Worm (Caenorhabditis elegans) whole organism, late embryonic: ENCODE data around the gene K01A6.7.

Experiments
- C08G9.2 ChIP-seq: sonication (generic microtip); optimal IDR thresholded peaks from 2 replicates; lab custom pipeline; 2016; ENCODE audit warnings: mild to moderate bottlenecking, missing genetic modification characterization, moderate library complexity, missing compliant biosample characterization
- F13H6.1 ChIP-seq: sonication (generic microtip); optimal IDR thresholded peaks from 2 replicates; lab custom pipeline; 2016; ENCODE audit warnings: missing genetic modification characterization, missing compliant biosample characterization
- K02D7.2 ChIP-seq: sonication (generic microtip); optimal IDR thresholded peaks from 2 replicates; lab custom pipeline; 2017; ENCODE audit warnings: mild to moderate bottlenecking, missing genetic modification characterization, missing compliant biosample characterization
- Y22D7AL.16 ChIP-seq: sonication (generic microtip); optimal IDR thresholded peaks from 2 replicates; lab custom pipeline; 2016; ENCODE audit warnings: missing genetic modification characterization, missing compliant biosample characterization
- ahr-1 ChIP-seq: sonication (generic microtip); optimal IDR thresholded peaks from 2 replicates; lab custom pipeline; 2016; ENCODE audit warnings: missing genetic modification characterization, missing compliant biosample characterization
- ceh-19 ChIP-seq: fragments of 200-800 bp; sonication (Bioruptor generic); optimal IDR thresholded peaks from 2 replicates; lab custom pipeline; 2018; ENCODE audit warnings: mild to moderate bottlenecking, missing genetic modification characterization, missing compliant biosample characterization
- ceh-2 ChIP-seq: sonication (generic microtip); optimal IDR thresholded peaks from 2 replicates; lab custom pipeline; 2016; ENCODE audit warnings: missing genotype, missing genetic modification characterization, missing compliant biosample characterization
- ceh-22 ChIP-seq: sonication (generic microtip); optimal IDR thresholded peaks from 2 replicates; lab custom pipeline; 2017; ENCODE audit warnings: missing biosample characterization, missing genetic modification characterization
- ceh-30 ChIP-seq: fragments of 150-350 bp; optimal IDR thresholded peaks from 2 replicates; lab custom pipeline; 2014; ENCODE audit warnings: missing biosample characterization, missing genetic modification characterization
- ceh-34 ChIP-seq: sonication (generic microtip); optimal IDR thresholded peaks from 2 replicates; lab custom pipeline; 2016; ENCODE audit warnings: mild to moderate bottlenecking, missing genetic modification characterization, missing compliant biosample characterization
- ceh-45 ChIP-seq: fragments of 200-800 bp; sonication (Bioruptor generic); IDR thresholded peaks from 2 replicates; pipeline ENCODE4 v1.3.6; 2022; ENCODE audit warnings: missing genetic modification reagents, missing genetic modification characterization, missing compliant biosample characterization
- ceh-6 ChIP-seq: fragments of 200-800 bp; sonication (Bioruptor generic); optimal IDR thresholded peaks from 2 replicates; lab custom pipeline; 2018; ENCODE audit warnings: mild to moderate bottlenecking, missing genetic modification characterization, missing compliant biosample characterization
- ceh-9 ChIP-seq: sonication (generic microtip); optimal IDR thresholded peaks from 2 replicates; lab custom pipeline; 2016; ENCODE audit warnings: mild to moderate bottlenecking, missing genetic modification characterization, inconsistent platforms, missing compliant biosample characterization
- dmd-4 ChIP-seq: sonication (generic microtip); optimal IDR thresholded peaks from 2 replicates; lab custom pipeline; 2016; ENCODE audit warnings: borderline replicate concordance, missing genetic modification characterization, missing compliant biosample characterization
- dve-1 ChIP-seq: sonication (generic microtip); optimal IDR thresholded peaks from 2 replicates; lab custom pipeline; 2017; ENCODE audit warnings: antibody characterized with exemption, mild to moderate bottlenecking, missing genetic modification characterization, missing compliant biosample characterization
- elt-2 ChIP-seq: sonication (generic microtip); optimal IDR thresholded peaks from 2 replicates; lab custom pipeline; 2016; ENCODE audit warnings: missing genetic modification reagents, missing genetic modification characterization, missing compliant biosample characterization
- elt-4 ChIP-seq: sonication (generic microtip); optimal IDR thresholded peaks from 2 replicates; lab custom pipeline; 2016; ENCODE audit warnings: missing genetic modification characterization, missing compliant biosample characterization
- fax-1 ChIP-seq: sonication (generic microtip); optimal IDR thresholded peaks from 2 replicates; lab custom pipeline; 2016; ENCODE audit warnings: missing genotype, missing genetic modification characterization, missing compliant biosample characterization
- fkh-10 ChIP-seq: fragments of 150-350 bp; optimal IDR thresholded peaks from 2 replicates; lab custom pipeline; 2014; ENCODE audit warnings: missing biosample characterization, missing genetic modification reagents, missing genetic modification characterization
- fkh-6 ChIP-seq: sonication (generic microtip); optimal IDR thresholded peaks from 2 replicates; lab custom pipeline; 2016; ENCODE audit warnings: missing genetic modification characterization, missing compliant biosample characterization
- hlh-13 ChIP-seq: fragments of 200-800 bp; sonication (Bioruptor generic); optimal IDR thresholded peaks from 2 replicates; lab custom pipeline; 2018; ENCODE audit warnings: mild to moderate bottlenecking, missing genetic modification characterization, missing compliant biosample characterization
- hlh-15 ChIP-seq: sonication (generic microtip); optimal IDR thresholded peaks from 2 replicates; lab custom pipeline; 2016; ENCODE audit warnings: missing genetic modification characterization, missing compliant biosample characterization
- hlh-30 ChIP-seq: sonication (generic microtip); optimal IDR thresholded peaks from 2 replicates; lab custom pipeline; 2017; ENCODE audit warnings: antibody characterized with exemption, missing genetic modification characterization, missing compliant biosample characterization; ENCODE audit not compliant: insufficient read depth
- hlh-6 ChIP-seq: sonication (generic microtip); optimal IDR thresholded peaks from 2 replicates; lab custom pipeline; 2016; ENCODE audit warnings: missing genotype, missing genetic modification characterization, missing compliant biosample characterization
- lim-6 ChIP-seq: sonication (generic microtip); optimal IDR thresholded peaks from 2 replicates; lab custom pipeline; 2016; ENCODE audit warnings: missing genetic modification characterization, missing compliant biosample characterization
- madf-2 ChIP-seq: sonication (generic microtip); optimal IDR thresholded peaks from 2 replicates; lab custom pipeline; 2017; ENCODE audit warnings: missing genetic modification characterization, missing compliant biosample characterization
- mec-3 ChIP-seq: sonication (generic microtip); optimal IDR thresholded peaks from 2 replicates; lab custom pipeline; 2016; ENCODE audit warnings: borderline replicate concordance, missing genetic modification characterization, missing compliant biosample characterization
- nfya-1 ChIP-seq: sonication (generic microtip); optimal IDR thresholded peaks from 2 replicates; lab custom pipeline; 2017; ENCODE audit warnings: missing genetic modification characterization, mild to moderate bottlenecking, missing compliant biosample characterization, antibody characterized with exemption, moderate library complexity
- nhr-11 ChIP-seq: fragments of 150-350 bp; optimal IDR thresholded peaks from 2 replicates; lab custom pipeline; 2014; ENCODE audit warnings: missing biosample characterization, missing genetic modification characterization
- nhr-232 ChIP-seq: sonication (generic microtip); optimal IDR thresholded peaks from 2 replicates; lab custom pipeline; 2016; ENCODE audit warnings: missing genetic modification characterization, missing compliant biosample characterization
- npax-4 ChIP-seq: sonication (generic microtip); optimal IDR thresholded peaks from 2 replicates; lab custom pipeline; 2016; ENCODE audit warnings: missing genetic modification characterization, missing compliant biosample characterization
- odd-2 ChIP-seq: sonication (generic microtip); optimal IDR thresholded peaks from 2 replicates; lab custom pipeline; 2017; ENCODE audit warnings: antibody characterized with exemption, mild to moderate bottlenecking, missing genetic modification characterization, missing compliant biosample characterization
- pha-2 ChIP-seq: sonication (generic microtip); optimal IDR thresholded peaks from 2 replicates; lab custom pipeline; 2017; ENCODE audit warnings: mild to moderate bottlenecking, missing genetic modification characterization, missing compliant biosample characterization
- pros-1 ChIP-seq: fragments of 150-350 bp; optimal IDR thresholded peaks from 2 replicates; lab custom pipeline; 2014; ENCODE audit warnings: missing biosample characterization, missing genetic modification reagents, missing genetic modification characterization
- ref-2 ChIP-seq: sonication (generic microtip); optimal IDR thresholded peaks from 2 replicates; lab custom pipeline; 2016; ENCODE audit warnings: missing genetic modification characterization, missing compliant biosample characterization
- ttx-3 ChIP-seq: sonication (generic microtip); optimal IDR thresholded peaks from 2 replicates; lab custom pipeline; 2016; ENCODE audit warnings: missing genetic modification reagents, missing genetic modification characterization, missing compliant biosample characterization
- unc-3 ChIP-seq, 2 experiments: fragments of 200-800 bp in 1 of 2; sonication (Bioruptor generic) in 1 of 2; sonication (generic microtip) in 1 of 2; conservative IDR thresholded peaks in 1 of 2; optimal IDR thresholded peaks in 1 of 2; 2 replicates each; pipeline versions ENCODE4 v1.3.6 to Lab custom; 2016 to 2022; ENCODE audit warnings: missing compliant biosample characterization in 2 of 2, missing genetic modification characterization in 2 of 2, missing genetic modification reagents in 1 of 2
- unc-42 ChIP-seq: sonication (generic microtip); optimal IDR thresholded peaks from 2 replicates; lab custom pipeline; 2016; ENCODE audit warnings: missing genotype, missing genetic modification characterization, missing compliant biosample characterization
- zip-5 ChIP-seq: sonication (generic microtip); optimal IDR thresholded peaks from 2 replicates; lab custom pipeline; 2016; ENCODE audit warnings: missing genetic modification characterization, missing compliant biosample characterization
- ztf-16 ChIP-seq: sonication (generic microtip); optimal IDR thresholded peaks from 2 replicates; lab custom pipeline; 2017; ENCODE audit warnings: missing genetic modification characterization, missing compliant biosample characterization

Gene K01A6.7

ce11 chrIV:11703685-11704296 lies 34.6 kb downstream of the K01A6.7 start, which contains the start of the genes T22B3.3 and alg-3:
TSS of gene T22B3.3 (minus strand) at chrIV:11703785.
TSS of gene alg-3 (plus strand) at chrIV:11704246.
- TF ChIP-seq pha-2 (no peak), fkh-6 (tag; lab: Kevin White, UChicago) (no peak), ahr-1 (tag; lab: Kevin White, UChicago) (no peak), mec-3 (tag; lab: Kevin White, UChicago) (no peak), ceh-19 (GFP tag; lab: Kevin White, UChicago) (no peak), ztf-16 (tag; lab: Kevin White, UChicago) (no peak), nfya-1 (tag; lab: Kevin White, UChicago) (no peak), ref-2 (tag; lab: Kevin White, UChicago) (no peak), ceh-22 (tag; lab: Kevin White, UChicago) (no peak), ceh-6 (no peak), madf-2 (no peak), hlh-30 (tag; lab: Kevin White, UChicago) (no peak)
- TF ChIP-seq, all 69 proteins: peak for 0

DNA sequence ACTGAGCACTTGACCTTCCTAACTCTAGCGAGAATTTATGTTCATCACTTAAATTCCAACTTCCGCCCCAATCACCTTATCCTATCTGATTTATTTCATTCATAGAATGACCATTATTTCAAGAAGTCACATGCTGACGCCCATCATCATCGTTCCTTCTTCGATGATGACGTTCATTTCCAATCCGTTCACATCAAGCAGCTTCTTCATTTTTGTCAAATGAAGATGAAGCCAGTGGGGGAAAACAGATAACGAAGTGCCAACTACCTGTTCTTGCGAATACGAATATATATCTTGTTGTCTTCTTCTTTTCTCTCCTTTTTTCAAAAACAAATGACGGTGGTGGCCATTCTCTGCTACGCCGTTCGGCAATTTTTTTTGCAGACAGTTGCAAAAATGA lies 36.5 kb downstream of the K01A6.7 start:
- TF ChIP-seq fkh-10, result no peak
- no peak for TF ChIP-seq fax-1
- no peak for TF ChIP-seq ceh-2 (tag; lab: Kevin White, UChicago)
- TF ChIP-seq C08G9.2 (tag; lab: Kevin White, UChicago), result no peak
- TF ChIP-seq npax-4, result no peak
- TF ChIP-seq nhr-232 (tag; lab: Kevin White, UChicago), result no peak
- no peak for TF ChIP-seq ceh-34
- TF ChIP-seq dve-1 (tag; lab: Kevin White, UChicago), result no peak
- no peak for TF ChIP-seq elt-2 (tag; lab: Kevin White, UChicago)
- TF ChIP-seq hlh-15 (tag; lab: Kevin White, UChicago), result no peak

ce11 chrIV:11700752-11701151 lies 37.6 kb downstream of the K01A6.7 start, which contains the start of gene dpy-20:
TSS of gene dpy-20 (minus strand) at chrIV:11700852.
- TF ChIP-seq unc-3 (GFP tag; conservative IDR thresholded peaks at IDR 0.05; lab: Robert Waterston, UW), result no peak
- TF ChIP-seq unc-3 (tag; optimal IDR thresholded peaks at IDR 0.05; lab: Kevin White, UChicago), result no peak
- no peak for TF ChIP-seq hlh-15 (tag; lab: Kevin White, UChicago)
- TF ChIP-seq K02D7.2 (tag; lab: Kevin White, UChicago), result no peak
- no peak for TF ChIP-seq odd-2 (tag; lab: Kevin White, UChicago)
- no peak for TF ChIP-seq Y22D7AL.16 (tag; lab: Kevin White, UChicago)
- no peak for TF ChIP-seq nhr-11 (tag; lab: Kevin White, UChicago)
- no peak for TF ChIP-seq fax-1
- no peak for TF ChIP-seq ceh-45
- TF ChIP-seq unc-42, result no peak
- TF ChIP-seq, all 69 proteins: peak for 0

- TF ChIP-seq ceh-45 (no peak), pha-2 (no peak), hlh-13 (no peak), unc-42 (no peak), fax-1 (no peak), F13H6.1 (tag; lab: Kevin White, UChicago) (no peak), hlh-30 (tag; lab: Kevin White, UChicago) (no peak), ceh-30 (tag; lab: Kevin White, UChicago) (no peak), K02D7.2 (tag; lab: Kevin White, UChicago) (no peak)
These were observed 38.3 kb downstream of the K01A6.7 start for ce11 chrIV:11700100-11700499.

ce11 chrIV:11697514-11697913 lies 40.9 kb downstream of the K01A6.7 start:
- TF ChIP-seq elt-4 (no peak), npax-4 (no peak), lim-6 (tag; lab: Kevin White, UChicago) (no peak), dmd-4 (tag; lab: Kevin White, UChicago) (no peak), C08G9.2 (tag; lab: Kevin White, UChicago) (no peak), hlh-30 (tag; lab: Kevin White, UChicago) (no peak), odd-2 (tag; lab: Kevin White, UChicago) (no peak), nhr-232 (tag; lab: Kevin White, UChicago) (no peak), ztf-16 (tag; lab: Kevin White, UChicago) (no peak), zip-5 (tag; lab: Kevin White, UChicago) (no peak), ceh-9 (tag; lab: Kevin White, UChicago) (no peak), mec-3 (tag; lab: Kevin White, UChicago) (no peak), ttx-3 (tag; lab: Kevin White, UChicago) (no peak), F13H6.1 (tag; lab: Kevin White, UChicago) (no peak), pros-1 (tag; lab: Kevin White, UChicago) (no peak), hlh-6 (tag; lab: Kevin White, UChicago) (no peak), fax-1 (no peak), ahr-1 (tag; lab: Kevin White, UChicago) (no peak), ceh-30 (tag; lab: Kevin White, UChicago) (no peak), ceh-19 (GFP tag; lab: Kevin White, UChicago) (no peak)
